Fruit fly (Drosophila melanogaster) whole organism, pupa: ENCODE results near the gene eEF1delta.

ENCODE experiments used
- CG17806 ChIP-seq: fragments of 200-800 bp; sonication (Bioruptor generic); optimal IDR thresholded peaks from 2 replicates; lab custom pipeline; 2018; ENCODE audit warnings: missing biosample characterization, mild to moderate bottlenecking, missing genetic modification characterization, moderate library complexity
- CG32121 ChIP-seq: fragments of 200-800 bp; sonication (Bioruptor generic); IDR thresholded peaks from 2 replicates; pipeline ENCODE4 v1.3.6; 2022; ENCODE audit warnings: missing biosample characterization, missing genetic modification characterization
- CG8159 ChIP-seq: fragments of 200-800 bp; sonication (Bioruptor generic); optimal IDR thresholded peaks from 3 replicates; lab custom pipeline; 2018; ENCODE audit warnings: missing biosample characterization, mild to moderate bottlenecking, missing genetic modification characterization, moderate library complexity
- D1 ChIP-seq: fragments of 200-800 bp; sonication (Bioruptor generic); optimal IDR thresholded peaks from 2 replicates; lab custom pipeline; 2018; ENCODE audit warnings: missing biosample characterization, mild to moderate bottlenecking, missing genetic modification characterization, moderate library complexity
- Ets98B ChIP-seq: fragments of 200-800 bp; sonication (Bioruptor generic); IDR thresholded peaks from 2 replicates; pipeline ENCODE4 v1.3.6; 2022; ENCODE audit warnings: missing biosample characterization, missing genetic modification characterization
- rn ChIP-seq: fragments of 200-800 bp; sonication (Bioruptor generic); IDR thresholded peaks from 2 replicates; pipeline ENCODE4 v1.3.6; 2022; ENCODE audit warnings: missing biosample characterization, missing genetic modification characterization

DNA sequence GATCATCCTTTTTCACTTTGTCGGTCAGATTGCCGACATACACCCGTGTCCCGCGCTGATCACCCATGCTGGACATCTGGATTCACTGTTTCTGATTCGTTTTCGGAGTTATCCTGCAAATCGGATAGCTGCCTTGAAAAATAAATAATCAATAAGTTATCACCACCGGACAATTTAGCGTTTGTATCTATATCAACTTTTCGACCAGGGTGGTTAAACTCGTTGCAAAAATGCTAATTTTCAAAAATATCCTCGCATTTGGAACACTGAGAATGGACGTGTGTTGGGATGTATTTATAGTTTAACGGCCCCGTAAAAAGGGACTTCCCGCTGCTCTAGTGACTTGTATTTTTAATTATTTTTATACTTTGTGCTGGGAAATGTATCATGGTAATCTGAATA is 31.0 kb downstream of the eEF1delta start, which contains the start of gene Rsf1:
- TF ChIP-seq CG8159 (tag; lab: Kevin White, UChicago): no peak
- TF ChIP-seq CG17806 (tag; lab: Kevin White, UChicago): no peak
- no peak for TF ChIP-seq CG32121
- no peak for TF ChIP-seq rn
- TF ChIP-seq D1 (tag; lab: Kevin White, UChicago): no peak
- no peak for TF ChIP-seq Ets98B (GFP tag; lab: Robert Waterston, UW)
